Worm (Caenorhabditis elegans) whole organism, young adult: ENCODE measurements around the gene F21D9.1.
A peak's percentile ranks its signal among the peaks of the same experiment; 100 is the strongest.
"Not testable (repeated sequence)": the region's sequence is repeated elsewhere in the genome, so short reads cannot be mapped to it uniquely, and the experiment has no call there.

ENCODE experiments used
- B0261.1 ChIP-seq: sonication (generic microtip); optimal IDR thresholded peaks from 2 replicates; lab custom pipeline; 2016; ENCODE audit warnings: mild to moderate bottlenecking, missing genetic modification characterization, moderate library complexity, missing compliant biosample characterization
- C17E4.6 ChIP-seq: fragments of 200-800 bp; sonication (Bioruptor generic); IDR thresholded peaks from 2 replicates; pipeline ENCODE4 v1.3.6; 2022; ENCODE audit warnings: missing genetic modification reagents, missing genetic modification characterization, missing compliant biosample characterization
- F22D6.2 ChIP-seq: sonication (generic microtip); optimal IDR thresholded peaks from 2 replicates; lab custom pipeline; 2016; ENCODE audit warnings: mild to moderate bottlenecking, missing genetic modification characterization, missing compliant biosample characterization
- F37B4.10 ChIP-seq: fragments of 200-800 bp; sonication (Bioruptor generic); IDR thresholded peaks from 2 replicates; pipeline ENCODE4 v1.3.6; 2022; ENCODE audit warnings: missing genetic modification characterization, missing compliant biosample characterization
- F55B11.4 ChIP-seq: sonication (generic microtip); optimal IDR thresholded peaks from 2 replicates; lab custom pipeline; 2016; ENCODE audit warnings: missing compliant biosample characterization, missing genetic modification characterization, borderline replicate concordance; ENCODE audit not compliant: insufficient read depth
- K11D2.4 ChIP-seq: fragments of 200-800 bp; sonication (Bioruptor generic); IDR thresholded peaks from 2 replicates; pipeline ENCODE4 v1.3.6; 2022; ENCODE audit warnings: missing genetic modification reagents, missing genetic modification characterization, missing compliant biosample characterization
- Y53G8AR.9 ChIP-seq: fragments of 200-800 bp; sonication (Bioruptor generic); conservative IDR thresholded peaks from 2 replicates; pipeline ENCODE4 v1.3.6; 2022; ENCODE audit warnings: missing genetic modification reagents, missing genetic modification characterization, missing compliant biosample characterization
- Y67H2A.10 ChIP-seq: fragments of 200-800 bp; sonication (Bioruptor generic); conservative IDR thresholded peaks from 2 replicates; pipeline ENCODE4 v1.3.6; 2022; ENCODE audit warnings: missing genetic modification reagents, missing genetic modification characterization, missing compliant biosample characterization
- ZK185.1 ChIP-seq: sonication (generic microtip); optimal IDR thresholded peaks from 2 replicates; lab custom pipeline; 2016; ENCODE audit warnings: mild to moderate bottlenecking, missing genetic modification characterization, missing compliant biosample characterization; ENCODE audit not compliant: poor library complexity, severe bottlenecking
- ama-1 ChIP-seq, 3 experiments: fragments of 150-350 bp in 1 of 3; sonication (generic microtip) in 2 of 3; optimal IDR thresholded peaks; 2 replicates each; lab custom pipeline; 2014 to 2018; ENCODE audit warnings: missing biosample characterization in 2 of 3, missing genetic modification characterization in 2 of 3, missing genetic modification reagents in 2 of 3
- aptf-2 ChIP-seq: fragments of 200-800 bp; sonication (Bioruptor generic); conservative IDR thresholded peaks from 2 replicates; pipeline ENCODE4 v1.3.6; 2022; ENCODE audit warnings: missing genetic modification reagents, missing genetic modification characterization, missing compliant biosample characterization
- aptf-3 ChIP-seq: fragments of 200-800 bp; sonication (Bioruptor generic); IDR thresholded peaks from 2 replicates; pipeline ENCODE4 v1.3.6; 2022; ENCODE audit warnings: missing genetic modification characterization, missing compliant biosample characterization
- athp-1 ChIP-seq: sonication (generic microtip); optimal IDR thresholded peaks from 2 replicates; lab custom pipeline; 2017; ENCODE audit warnings: mild to moderate bottlenecking, missing genetic modification characterization, missing compliant biosample characterization
- bed-1 ChIP-seq: fragments of 200-800 bp; sonication (Bioruptor generic); IDR thresholded peaks from 2 replicates; pipeline ENCODE4 v1.3.6; 2022; ENCODE audit warnings: missing genetic modification reagents, missing genetic modification characterization, missing compliant biosample characterization
- ccch-3 ChIP-seq: fragments of 200-800 bp; sonication (Bioruptor generic); optimal IDR thresholded peaks from 2 replicates; lab custom pipeline; 2018; ENCODE audit warnings: mild to moderate bottlenecking, missing genetic modification characterization, missing compliant biosample characterization
- cebp-2 ChIP-seq: fragments of 200-800 bp; sonication (Bioruptor generic); IDR thresholded peaks from 2 replicates; pipeline ENCODE4 v1.3.6; 2022; ENCODE audit warnings: missing genetic modification characterization, missing compliant biosample characterization
- ceh-100 ChIP-seq: fragments of 200-800 bp; sonication (Bioruptor generic); IDR thresholded peaks from 2 replicates; pipeline ENCODE4 v1.3.6; 2022; ENCODE audit warnings: missing genetic modification reagents, missing genetic modification characterization, missing compliant biosample characterization
- chd-7 ChIP-seq: sonication (generic microtip); optimal IDR thresholded peaks from 2 replicates; lab custom pipeline; 2016; ENCODE audit warnings: mild to moderate bottlenecking, missing genetic modification characterization, moderate library complexity, missing compliant biosample characterization
- egl-18 ChIP-seq: fragments of 200-800 bp; sonication (Bioruptor generic); IDR thresholded peaks from 2 replicates; pipeline ENCODE4 v1.3.6; 2022; ENCODE audit warnings: missing genetic modification reagents, missing genetic modification characterization, missing compliant biosample characterization
- egrh-3 ChIP-seq: fragments of 200-800 bp; sonication (Bioruptor generic); IDR thresholded peaks from 2 replicates; pipeline ENCODE4 v1.3.6; 2022; ENCODE audit warnings: missing genetic modification reagents, missing genetic modification characterization, missing compliant biosample characterization
- fkh-3 ChIP-seq: sonication (generic microtip); optimal IDR thresholded peaks from 2 replicates; lab custom pipeline; 2016; ENCODE audit warnings: mild to moderate bottlenecking, missing genetic modification characterization, missing compliant biosample characterization
- hlh-12 ChIP-seq: sonication (generic microtip); optimal IDR thresholded peaks from 2 replicates; lab custom pipeline; 2016; ENCODE audit warnings: missing genetic modification characterization, missing compliant biosample characterization
- hmg-1.2 ChIP-seq: fragments of 200-800 bp; sonication (Bioruptor generic); IDR thresholded peaks from 2 replicates; pipeline ENCODE4 v1.3.6; 2022; ENCODE audit warnings: missing genetic modification reagents, missing genetic modification characterization, missing compliant biosample characterization
- hrde-1 ChIP-seq: sonication (generic microtip); optimal IDR thresholded peaks from 2 replicates; lab custom pipeline; 2016; ENCODE audit warnings: missing genetic modification characterization, mild to moderate bottlenecking, missing compliant biosample characterization, moderate library complexity, missing genotype, missing genetic modification reagents, borderline replicate concordance
- let-607 ChIP-seq, 2 experiments: fragments of 200-800 bp in 1 of 2; sonication (Bioruptor generic) in 1 of 2; sonication (generic microtip) in 1 of 2; optimal IDR thresholded peaks; 2 replicates each; lab custom pipeline; 2016 to 2018; ENCODE audit warnings: mild to moderate bottlenecking in 2 of 2, missing compliant biosample characterization in 2 of 2, missing genetic modification characterization in 2 of 2, moderate library complexity in 2 of 2, missing genotype in 1 of 2
- lin-26 ChIP-seq: fragments of 200-800 bp; sonication (Bioruptor generic); IDR thresholded peaks from 2 replicates; pipeline ENCODE4 v1.3.6; 2022; ENCODE audit warnings: missing genetic modification reagents, missing genetic modification characterization, missing compliant biosample characterization
- lin-40 ChIP-seq: sonication (generic microtip); optimal IDR thresholded peaks from 2 replicates; lab custom pipeline; 2016; ENCODE audit warnings: missing genetic modification characterization, mild to moderate bottlenecking, missing compliant biosample characterization, missing genotype, missing genetic modification reagents
- lsy-27 ChIP-seq: sonication (generic microtip); optimal IDR thresholded peaks from 2 replicates; lab custom pipeline; 2017; ENCODE audit warnings: missing genetic modification characterization, mild to moderate bottlenecking, missing compliant biosample characterization, antibody characterized with exemption, missing genotype, borderline replicate concordance; ENCODE audit not compliant: insufficient read depth
- madf-10 ChIP-seq: sonication (generic microtip); optimal IDR thresholded peaks from 2 replicates; lab custom pipeline; 2016; ENCODE audit warnings: mild to moderate bottlenecking, missing genetic modification characterization, missing compliant biosample characterization
- madf-8 ChIP-seq: fragments of 200-800 bp; sonication (Bioruptor generic); conservative IDR thresholded peaks from 2 replicates; pipeline ENCODE4 v1.3.6; 2022; ENCODE audit warnings: missing genetic modification reagents, missing genetic modification characterization, missing compliant biosample characterization
- nfya-1 ChIP-seq: sonication (generic microtip); optimal IDR thresholded peaks from 2 replicates; lab custom pipeline; 2017; ENCODE audit warnings: antibody characterized with exemption, missing compliant biosample characterization, missing genetic modification characterization, borderline replicate concordance; ENCODE audit not compliant: insufficient read depth
- nfya-2 ChIP-seq: fragments of 200-800 bp; sonication (Bioruptor generic); IDR thresholded peaks from 2 replicates; pipeline ENCODE4 v1.3.6; 2022; ENCODE audit warnings: missing genetic modification reagents, missing genetic modification characterization, missing compliant biosample characterization
- nhr-120 ChIP-seq: fragments of 200-800 bp; sonication (Bioruptor generic); IDR thresholded peaks from 2 replicates; pipeline ENCODE4 v1.3.6; 2022; ENCODE audit warnings: missing genetic modification characterization, missing compliant biosample characterization
- nhr-90 ChIP-seq: sonication (generic microtip); optimal IDR thresholded peaks from 2 replicates; lab custom pipeline; 2016; ENCODE audit warnings: missing genotype, mild to moderate bottlenecking, missing genetic modification characterization, missing compliant biosample characterization
- pha-4 ChIP-seq: fragments of 150-350 bp; sonication (generic microtip); optimal IDR thresholded peaks from 2 replicates; lab custom pipeline; 2014; ENCODE audit warnings: missing biosample characterization, missing genetic modification reagents, missing genetic modification characterization
- rec-8 ChIP-seq, 2 experiments: sonication (generic microtip); optimal IDR thresholded peaks; 2 replicates each; lab custom pipeline; 2016; ENCODE audit warnings: mild to moderate bottlenecking in 2 of 2, missing genetic modification characterization in 2 of 2, missing genetic modification reagents in 2 of 2, missing genotype in 2 of 2, missing biosample characterization in 1 of 2, missing compliant biosample characterization in 1 of 2, moderate library complexity in 1 of 2
- repo-1 ChIP-seq: sonication (generic microtip); optimal IDR thresholded peaks from 2 replicates; lab custom pipeline; 2017; ENCODE audit warnings: mild to moderate bottlenecking, missing genetic modification characterization, missing compliant biosample characterization
- sptf-2 ChIP-seq: fragments of 200-800 bp; sonication (Bioruptor generic); optimal IDR thresholded peaks from 2 replicates; lab custom pipeline; 2018; ENCODE audit warnings: mild to moderate bottlenecking, missing genetic modification characterization, missing compliant biosample characterization
- tlf-1 ChIP-seq: fragments of 200-800 bp; sonication (Bioruptor generic); optimal IDR thresholded peaks from 2 replicates; lab custom pipeline; 2018; ENCODE audit warnings: mild to moderate bottlenecking, missing genetic modification characterization, missing compliant biosample characterization
- zfh-2 ChIP-seq: fragments of 200-800 bp; sonication (Bioruptor generic); conservative IDR thresholded peaks from 2 replicates; pipeline ENCODE4 v1.3.6; 2022; ENCODE audit warnings: missing genetic modification reagents, missing genetic modification characterization, missing compliant biosample characterization
- zim-3 ChIP-seq: sonication (generic microtip); optimal IDR thresholded peaks from 2 replicates; lab custom pipeline; 2017; ENCODE audit warnings: mild to moderate bottlenecking, missing genetic modification characterization, moderate library complexity, missing compliant biosample characterization

Gene F21D9.1

DNA sequence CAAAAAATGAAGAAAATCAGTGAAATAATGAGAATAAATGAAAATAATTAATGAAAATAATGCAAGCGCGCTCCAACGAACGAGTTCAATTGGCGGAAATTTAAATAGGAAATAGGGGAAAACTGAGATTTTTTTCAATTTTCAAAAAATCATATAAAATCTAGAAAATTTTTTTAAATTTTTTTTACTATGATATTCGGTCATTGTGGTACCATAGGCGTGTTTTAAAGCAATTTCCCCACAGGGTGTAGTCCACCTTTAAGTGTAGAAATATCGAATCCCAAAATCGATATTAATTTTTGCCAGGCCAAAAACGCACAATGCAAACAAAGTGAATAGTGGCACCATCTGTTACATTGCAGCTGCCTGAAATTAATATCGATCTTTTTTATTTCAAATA is at the start of gene F21D9.1:
TSS of gene F21D9.1 (plus strand) at position 301 of the 400 bp plus-strand sequence.
- not testable (repeated sequence) for TF ChIP-seq hlh-12, madf-10, fkh-3 (tag; lab: Kevin White, UChicago)

DNA sequence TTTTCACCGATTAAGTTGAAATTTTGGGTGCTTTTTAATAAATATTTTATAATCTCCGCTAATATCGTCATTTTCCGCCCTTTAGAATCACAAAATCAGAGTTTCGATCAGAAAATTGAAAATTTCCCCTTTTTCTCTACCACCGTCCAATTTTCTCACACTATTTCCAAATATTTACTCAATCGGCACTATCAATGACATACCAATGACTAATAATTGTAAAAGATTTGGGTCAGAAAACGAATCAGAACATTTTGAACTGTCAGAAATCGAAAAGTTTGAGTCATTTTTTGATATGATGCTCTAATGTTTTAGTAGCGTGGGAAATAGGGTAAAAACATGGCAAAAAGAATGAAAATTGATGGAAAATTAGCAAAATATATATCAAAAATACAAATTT is 47.1 kb upstream of the F21D9.1 start, which contains the start of gene srr-2:
TSS of gene srr-2 (minus strand) at position 73 of the 400 bp plus-strand sequence.
- TF ChIP-seq let-607 (tag; optimal IDR thresholded peaks at IDR 0.05; lab: Kevin White, UChicago) (no peak), ceh-100 (GFP tag; lab: Robert Waterston, UW) (no peak), F55B11.4 (tag; lab: Kevin White, UChicago) (no peak), egl-18 (GFP tag; lab: Robert Waterston, UW) (no peak), F37B4.10 (GFP tag; lab: Robert Waterston, UW) (no peak), F22D6.2 (no peak), nhr-90 (no peak), Y53G8AR.9 (GFP tag; lab: Robert Waterston, UW) (no peak), nhr-120 (GFP tag; lab: Robert Waterston, UW) (no peak), cebp-2 (no peak), hrde-1 (no peak), C17E4.6 (GFP tag; lab: Robert Waterston, UW) (no peak), aptf-3 (no peak), sptf-2 (GFP tag; lab: Kevin White, UChicago) (no peak), aptf-2 (GFP tag; lab: Robert Waterston, UW) (no peak), hmg-1.2 (GFP tag; lab: Robert Waterston, UW) (no peak)

DNA sequence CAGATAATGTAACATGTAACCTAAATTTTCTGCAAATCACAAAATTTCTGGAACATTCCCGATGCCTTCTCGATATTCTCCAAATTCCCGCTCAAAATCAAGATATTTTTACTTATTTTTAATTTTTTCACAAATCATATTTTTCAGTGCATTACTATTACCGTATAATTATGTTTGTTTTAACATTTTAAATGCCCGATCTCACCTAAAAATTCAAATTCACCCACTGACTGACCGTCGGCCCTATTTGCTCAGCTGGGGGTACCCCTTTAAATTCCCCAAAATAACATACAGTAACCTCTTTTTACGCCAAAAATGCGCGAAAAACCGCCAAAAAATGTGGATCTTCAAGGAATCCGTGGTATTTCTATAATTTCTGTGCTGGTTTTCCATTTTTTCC is 46.6 kb upstream of the F21D9.1 start, which contains the start of gene oac-49:
TSS of gene oac-49 (plus strand) at position 301 of the 400 bp plus-strand sequence.
- TF ChIP-seq ama-1 (optimal IDR thresholded peaks at IDR 0.05; lab: Kevin White, UChicago) (no peak), ama-1 (GFP tag; optimal IDR thresholded peaks at IDR 0.05; lab: Kevin White, UChicago) (no peak), rec-8 (tag; optimal IDR thresholded peaks at IDR 0.05; lab: Kevin White, UChicago) (no peak), B0261.1 (no peak), chd-7 (no peak), nfya-2 (GFP tag; lab: Robert Waterston, UW) (no peak), madf-8 (GFP tag; lab: Robert Waterston, UW) (no peak), Y67H2A.10 (GFP tag; lab: Robert Waterston, UW) (no peak), nhr-120 (GFP tag; lab: Robert Waterston, UW) (no peak), ZK185.1 (tag; lab: Kevin White, UChicago) (no peak)

DNA sequence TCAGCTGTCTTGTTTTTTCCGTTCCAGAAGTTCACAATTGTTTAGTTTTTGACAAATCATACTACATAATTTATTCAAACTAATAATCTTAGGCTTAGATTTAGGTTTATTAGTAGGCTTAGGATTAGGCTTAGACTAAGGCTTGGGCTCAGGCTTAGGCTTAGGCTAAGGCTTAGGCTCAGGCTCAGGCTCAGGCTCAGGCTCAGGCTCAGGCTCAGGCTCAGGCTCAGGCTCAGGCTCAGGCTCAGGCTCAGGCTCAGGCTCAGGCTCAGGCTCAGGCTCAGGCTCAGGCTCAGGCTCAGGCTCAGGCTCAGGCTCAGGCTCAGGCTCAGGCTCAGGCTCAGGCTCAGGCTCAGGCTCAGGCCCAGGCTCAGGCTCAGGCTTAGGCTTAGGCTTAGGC is 35.3 kb upstream of the F21D9.1 start:
- TF ChIP-seq egrh-3 (GFP tag; lab: Robert Waterston, UW) (peak; percentile 95), zfh-2 (peak; percentile 39; the same call in 1 of the 2 replicates)
- TF ChIP-seq, all 124 proteins: peak for 2; not testable (repeated sequence) for 122

ce11 chrV:19230413-19230812 is 33.8 kb upstream of the F21D9.1 start, which contains the start of gene sqst-3:
TSS of gene sqst-3 (plus strand) at chrV:19230782.
- TF ChIP-seq pha-4 (tag; lab: Kevin White, UChicago) (no peak), lin-26 (GFP tag; lab: Robert Waterston, UW) (no peak), ccch-3 (GFP tag; lab: Kevin White, UChicago) (no peak), bed-1 (GFP tag; lab: Robert Waterston, UW) (no peak), nfya-1 (tag; lab: Kevin White, UChicago) (no peak), zim-3 (tag; lab: Kevin White, UChicago) (no peak), K11D2.4 (GFP tag; lab: Robert Waterston, UW) (no peak), ama-1 (optimal IDR thresholded peaks at IDR 0.05; lab: Kevin White, UChicago) (no peak), ama-1 (GFP tag; optimal IDR thresholded peaks at IDR 0.05; lab: Kevin White, UChicago) (no peak), lsy-27 (tag; lab: Kevin White, UChicago) (no peak), repo-1 (tag; lab: Kevin White, UChicago) (no peak), athp-1 (tag; lab: Kevin White, UChicago) (no peak), lin-40 (tag; lab: Kevin White, UChicago) (no peak), hrde-1 (no peak), nhr-90 (no peak), tlf-1 (GFP tag; lab: Kevin White, UChicago) (no peak)
